Fruit fly (Drosophila melanogaster): ENCODE results near the gene ntc.
A peak's percentile ranks its signal among the peaks of the same experiment; 100 is the strongest.

Gene ntc

dm6 chr3L:3787077-3787433 is 19.2 kb downstream of the ntc start (continued):
- TF ChIP-seq CG2889 (GFP tag; IDR thresholded peaks at IDR 0.05) (no peak), nerfin-1 (tag; optimal IDR thresholded peaks at IDR 0.05) (peak; percentile 89), lmd (GFP tag; IDR thresholded peaks at IDR 0.05) (no peak), CG12659 (GFP tag; optimal IDR thresholded peaks at IDR 0.05) (no peak), nmo (GFP tag; optimal IDR thresholded peaks at IDR 0.05) (no peak), CG8944 (GFP tag; optimal IDR thresholded peaks at IDR 0.05) (no peak), CG15011 (GFP tag; optimal IDR thresholded peaks at IDR 0.05) (no peak), CG7928 (GFP tag; optimal IDR thresholded peaks at IDR 0.05) (no peak), C15 (GFP tag; IDR thresholded peaks at IDR 0.05) (no peak), Mrtf (GFP tag; IDR thresholded peaks at IDR 0.05) (0 out of 3 replicates have a peak, but pooled peaks have one; percentile 2), tgo (GFP tag; IDR thresholded peaks at IDR 0.05) (no peak), CG18011 (GFP tag; optimal IDR thresholded peaks at IDR 0.05) (no peak), CG7987 (GFP tag; optimal IDR thresholded peaks at IDR 0.05) (no peak), kni (GFP tag; optimal IDR thresholded peaks at IDR 0.05) (peak; percentile 45), Max (GFP tag; optimal IDR thresholded peaks at IDR 0.05) (no peak), h (optimal IDR thresholded peaks at IDR 0.05) (no peak), sim (GFP tag; IDR thresholded peaks at IDR 0.05) (no peak), gfzf (GFP tag; optimal IDR thresholded peaks at IDR 0.05) (no peak), wor (GFP tag; IDR thresholded peaks at IDR 0.05) (0 out of 2 replicates have a peak, but pooled peaks have one; percentile 6), CG9609 (GFP tag; optimal IDR thresholded peaks at IDR 0.05) (no peak), CG15514 (GFP tag; optimal IDR thresholded peaks at IDR 0.05) (no peak), sd (tag; optimal IDR thresholded peaks at IDR 0.05) (peak; percentile 79), amos (GFP tag; IDR thresholded peaks at IDR 0.05; ENCODE audit: partially characterized antibody) (no peak), CG4617 (GFP tag; optimal IDR thresholded peaks at IDR 0.05; ENCODE audit: borderline replicate concordance) (no peak), kah (GFP tag; optimal IDR thresholded peaks at IDR 0.05) (no peak), CG13624 (GFP tag; optimal IDR thresholded peaks at IDR 0.05) (no peak), CG4730 (GFP tag; IDR thresholded peaks at IDR 0.05) (no peak), CG8924 (tag; optimal IDR thresholded peaks at IDR 0.05) (no peak), run (tag; optimal IDR thresholded peaks at IDR 0.05) (no peak)

- no peak for TF ChIP-seq CG10462 (GFP tag; optimal IDR thresholded peaks at IDR 0.05)
- TF ChIP-seq CG43689 (GFP tag; IDR thresholded peaks at IDR 0.05) = no peak
- TF ChIP-seq CG14710 (tag; optimal IDR thresholded peaks at IDR 0.05) = no peak
- TF ChIP-seq HLH4C (GFP tag; IDR thresholded peaks at IDR 0.05; ENCODE audit: partially characterized antibody) = no peak
- no peak for TF ChIP-seq CG11560 (tag; IDR thresholded peaks at IDR 0.05)
- TF ChIP-seq CG17361 (GFP tag; IDR thresholded peaks at IDR 0.05) = no peak
- TF ChIP-seq BEAF-32 (GFP tag; optimal IDR thresholded peaks at IDR 0.05) = no peak
- no peak for TF ChIP-seq ac (GFP tag; optimal IDR thresholded peaks at IDR 0.05)
- peak; percentile 25 for TF ChIP-seq Vsx1 (GFP tag; optimal IDR thresholded peaks at IDR 0.05)
- TF ChIP-seq CG10321 (GFP tag; IDR thresholded peaks at IDR 0.05) = no peak
- no peak for TF ChIP-seq CG33213 (GFP tag; optimal IDR thresholded peaks at IDR 0.05)
- TF ChIP-seq Dip3 (GFP tag; optimal IDR thresholded peaks at IDR 0.05) = no peak
- TF ChIP-seq zf30C (GFP tag; optimal IDR thresholded peaks at IDR 0.05) = no peak
- TF ChIP-seq CG13775 (GFP tag; optimal IDR thresholded peaks at IDR 0.05) = peak; percentile 28
- TF ChIP-seq Dref (GFP tag; IDR thresholded peaks at IDR 0.05) = no peak
- TF ChIP-seq Stat92E (GFP tag; optimal IDR thresholded peaks at IDR 0.05) = no peak
- no peak for TF ChIP-seq ara (GFP tag; IDR thresholded peaks at IDR 0.05)
- TF ChIP-seq CG8281 (tag; optimal IDR thresholded peaks at IDR 0.05) = no peak
- TF ChIP-seq Hr78 (GFP tag; optimal IDR thresholded peaks at IDR 0.05) = no peak
- TF ChIP-seq CG6765 (GFP tag; optimal IDR thresholded peaks at IDR 0.05) = no peak
- no peak for TF ChIP-seq sna (GFP tag; IDR thresholded peaks at IDR 0.05; ENCODE audit: partially characterized antibody)
- TF ChIP-seq dan (GFP tag; IDR thresholded peaks at IDR 0.05) = no peak
Measured at dm6 chr3L:3786344-3787076, 19.7 kb downstream of the ntc start.
